Fruit fly (Drosophila melanogaster) whole organism, pupa: ENCODE results near the gene Gdh.

Experiments
- CG10348 ChIP-seq: fragments of 200-800 bp; sonication (Bioruptor generic); IDR thresholded peaks from 2 replicates; pipeline ENCODE4 v1.3.6; 2022; ENCODE audit warnings: missing biosample characterization, missing genetic modification characterization
- CG12605 ChIP-seq: fragments of 200-800 bp; sonication (Bioruptor generic); IDR thresholded peaks from 2 replicates; pipeline ENCODE4 v1.3.6; 2022; ENCODE audit warnings: missing biosample characterization, missing genetic modification characterization
- CG13204 ChIP-seq: fragments of 200-800 bp; sonication (Bioruptor generic); optimal IDR thresholded peaks from 2 replicates; lab custom pipeline; 2018; ENCODE audit warnings: missing biosample characterization, mild to moderate bottlenecking, missing genetic modification characterization, moderate library complexity
- CG14655 ChIP-seq: fragments of 200-800 bp; sonication (Bioruptor generic); optimal IDR thresholded peaks from 3 replicates; lab custom pipeline; 2017; ENCODE audit warnings: mild to moderate bottlenecking, missing biosample characterization, missing genetic modification reagents, missing genetic modification characterization
- CG15710 ChIP-seq: fragments of 200-800 bp; sonication (Bioruptor generic); optimal IDR thresholded peaks from 2 replicates; lab custom pipeline; 2018; ENCODE audit warnings: missing biosample characterization, mild to moderate bottlenecking, missing genetic modification characterization, moderate library complexity
- CG17806 ChIP-seq: fragments of 200-800 bp; sonication (Bioruptor generic); optimal IDR thresholded peaks from 2 replicates; lab custom pipeline; 2018; ENCODE audit warnings: missing biosample characterization, mild to moderate bottlenecking, missing genetic modification characterization, moderate library complexity
- CG32121 ChIP-seq: fragments of 200-800 bp; sonication (Bioruptor generic); IDR thresholded peaks from 2 replicates; pipeline ENCODE4 v1.3.6; 2022; ENCODE audit warnings: missing biosample characterization, missing genetic modification characterization
- CG34367 ChIP-seq: fragments of 200-800 bp; sonication (Bioruptor generic); optimal IDR thresholded peaks from 2 replicates; lab custom pipeline; 2018; ENCODE audit warnings: missing biosample characterization, mild to moderate bottlenecking, missing genetic modification characterization
- CG4496 ChIP-seq: fragments of 200-800 bp; sonication (Bioruptor generic); IDR thresholded peaks from 3 replicates; pipeline ENCODE4 v1.3.6; 2022; ENCODE audit warnings: missing biosample characterization, missing genetic modification characterization
- CG8159 ChIP-seq: fragments of 200-800 bp; sonication (Bioruptor generic); optimal IDR thresholded peaks from 3 replicates; lab custom pipeline; 2018; ENCODE audit warnings: missing biosample characterization, mild to moderate bottlenecking, missing genetic modification characterization, moderate library complexity
- CG8301 ChIP-seq: fragments of 200-800 bp; sonication (Bioruptor generic); optimal IDR thresholded peaks from 2 replicates; lab custom pipeline; 2018; ENCODE audit warnings: missing biosample characterization, mild to moderate bottlenecking, missing genetic modification characterization
- CG9948 ChIP-seq: fragments of 200-800 bp; sonication (Bioruptor generic); optimal IDR thresholded peaks from 2 replicates; lab custom pipeline; 2018; ENCODE audit warnings: missing biosample characterization, mild to moderate bottlenecking, missing genetic modification characterization, moderate library complexity
- D1 ChIP-seq: fragments of 200-800 bp; sonication (Bioruptor generic); optimal IDR thresholded peaks from 2 replicates; lab custom pipeline; 2018; ENCODE audit warnings: missing biosample characterization, mild to moderate bottlenecking, missing genetic modification characterization, moderate library complexity
- EcR ChIP-seq: fragments of 200-800 bp; sonication (Bioruptor generic); optimal IDR thresholded peaks from 3 replicates; lab custom pipeline; 2019; ENCODE audit warnings: missing biosample characterization, missing genetic modification characterization, mild to moderate bottlenecking, moderate library complexity, missing genetic modification reagents
- Ets98B ChIP-seq: fragments of 200-800 bp; sonication (Bioruptor generic); IDR thresholded peaks from 2 replicates; pipeline ENCODE4 v1.3.6; 2022; ENCODE audit warnings: missing biosample characterization, missing genetic modification characterization
- Pif1A ChIP-seq: fragments of 200-800 bp; sonication (Bioruptor generic); optimal IDR thresholded peaks from 3 replicates; lab custom pipeline; 2016; ENCODE audit warnings: missing biosample characterization, missing genetic modification characterization
- Pif1B ChIP-seq: fragments of 200-800 bp; sonication (Bioruptor generic); optimal IDR thresholded peaks from 3 replicates; lab custom pipeline; 2016; ENCODE audit warnings: missing biosample characterization, missing genetic modification characterization
- Snoo ChIP-seq: fragments of 200-800 bp; sonication (Bioruptor generic); optimal IDR thresholded peaks from 3 replicates; lab custom pipeline; 2017; ENCODE audit warnings: missing biosample characterization, mild to moderate bottlenecking, missing genetic modification characterization, inconsistent platforms
- fd96Ca ChIP-seq: fragments of 200-800 bp; sonication (Bioruptor generic); IDR thresholded peaks from 3 replicates; pipeline ENCODE4 v1.3.6; 2022; ENCODE audit warnings: missing biosample characterization, missing genetic modification characterization
- gl ChIP-seq: fragments of 200-800 bp; sonication (Bioruptor generic); optimal IDR thresholded peaks from 2 replicates; lab custom pipeline; 2018; ENCODE audit warnings: missing biosample characterization, mild to moderate bottlenecking, missing genetic modification characterization
- rn ChIP-seq: fragments of 200-800 bp; sonication (Bioruptor generic); IDR thresholded peaks from 2 replicates; pipeline ENCODE4 v1.3.6; 2022; ENCODE audit warnings: missing biosample characterization, missing genetic modification characterization

Gene Gdh

DNA sequence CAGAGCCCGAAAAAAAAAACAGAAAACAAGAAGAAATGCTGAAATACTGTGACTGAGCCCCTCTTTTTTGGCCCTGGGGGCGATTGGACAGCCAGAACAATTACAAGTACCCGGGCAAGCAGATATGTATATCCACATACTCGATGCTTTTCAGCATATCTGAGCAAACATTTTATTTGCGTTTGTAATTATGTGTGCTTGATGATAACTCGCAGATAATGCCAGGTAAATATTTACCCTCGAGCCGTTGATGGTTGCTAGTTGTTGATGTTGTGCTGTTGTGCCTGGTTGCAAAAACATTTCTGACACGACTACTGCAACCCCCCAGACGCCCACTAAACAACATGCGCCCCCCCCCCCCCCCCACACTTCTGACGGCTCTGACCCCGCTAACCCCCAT is 23.5 kb downstream of the Gdh start:
- TF ChIP-seq gl (tag; lab: Kevin White, UChicago) (peak; percentile 5), CG15710 (no peak)

DNA sequence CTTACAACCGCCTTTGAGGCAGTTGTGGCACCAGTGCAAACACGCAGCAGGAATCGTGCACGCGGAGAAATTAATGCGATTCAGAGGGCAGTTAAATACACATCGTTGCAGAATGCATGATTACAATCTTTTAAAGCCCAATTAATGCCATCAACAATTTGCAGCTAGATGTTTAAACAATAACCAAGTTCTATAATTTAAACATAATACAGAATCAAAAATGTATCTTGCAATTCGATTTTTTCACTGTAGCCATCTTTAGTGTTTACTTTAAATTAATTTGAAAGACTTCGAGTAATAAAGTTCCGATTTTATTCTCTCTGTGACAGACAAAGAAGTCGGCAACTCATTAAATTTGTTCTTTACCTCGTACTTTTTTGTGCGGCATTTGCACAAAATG is 26.9 kb downstream of the Gdh start:
- TF ChIP-seq CG8301: peak; percentile 78
- TF ChIP-seq CG4496 (GFP tag; lab: Robert Waterston, UW): peak; percentile 61; the same call in 2 of the 3 replicates
- peak; percentile 93 for TF ChIP-seq CG17806 (tag; lab: Kevin White, UChicago)
- peak; percentile 82 for TF ChIP-seq Snoo (tag; lab: Kevin White, UChicago)
- TF ChIP-seq CG12605: no peak; the same call in 1 of the 2 replicates
- TF ChIP-seq D1: peak; percentile 82
- peak; percentile 38; the same call in 1 of the 2 replicates for TF ChIP-seq Ets98B (GFP tag; lab: Robert Waterston, UW)
- TF ChIP-seq Pif1A: peak; percentile 88
- peak; percentile 75 for TF ChIP-seq Pif1B
- TF ChIP-seq rn (GFP tag; lab: Robert Waterston, UW): 0 out of 2 replicates have a peak, but pooled peaks have one; percentile 27
- no peak for TF ChIP-seq CG32121
- peak; percentile 78 for TF ChIP-seq gl (tag; lab: Kevin White, UChicago)
- TF ChIP-seq CG15710: peak; percentile 91
- no peak for TF ChIP-seq EcR (GFP tag; lab: Kevin White, UChicago)
- TF ChIP-seq CG8159 (tag; lab: Kevin White, UChicago): peak; percentile 94
- peak; percentile 92 for TF ChIP-seq CG9948
- peak; percentile 83 for TF ChIP-seq CG14655 (GFP tag; lab: Kevin White, UChicago)
- TF ChIP-seq CG13204: peak; percentile 62
- peak; percentile 90 for TF ChIP-seq CG34367 (tag; lab: Kevin White, UChicago)
- no peak for TF ChIP-seq CG10348
- TF ChIP-seq fd96Ca: peak; percentile 70

DNA sequence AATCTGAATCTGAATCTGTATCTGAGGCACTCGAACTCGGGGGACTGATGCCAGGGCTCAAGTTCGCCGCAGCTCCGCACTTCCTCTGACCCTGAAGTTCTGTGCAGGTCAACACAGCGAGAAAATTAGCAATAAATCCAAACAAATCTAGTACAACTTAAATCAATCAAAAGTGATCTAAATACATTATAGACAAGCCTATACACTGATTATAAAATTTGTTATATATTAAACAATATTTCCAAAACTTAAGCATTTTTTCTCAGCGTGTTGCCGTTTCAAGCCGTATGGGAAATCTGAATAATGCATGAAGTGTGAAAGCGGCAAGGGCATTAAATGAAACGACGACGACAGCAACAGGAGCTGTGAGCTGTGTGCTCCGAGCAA is 27.9 kb downstream of the Gdh start:
- TF ChIP-seq CG4496 (GFP tag; lab: Robert Waterston, UW): peak; percentile 86
- peak; percentile 98 for TF ChIP-seq CG15710
- no peak for TF ChIP-seq CG32121
- TF ChIP-seq rn (GFP tag; lab: Robert Waterston, UW): peak; percentile 49
- TF ChIP-seq CG8301: peak; percentile 66
- TF ChIP-seq fd96Ca: peak; percentile 34; the same call in 1 of the 3 replicates
- TF ChIP-seq Snoo (tag; lab: Kevin White, UChicago): peak; percentile 95
- peak; percentile 96 for TF ChIP-seq CG34367 (tag; lab: Kevin White, UChicago)
- peak; percentile 88 for TF ChIP-seq EcR (GFP tag; lab: Kevin White, UChicago)
- TF ChIP-seq CG8159 (tag; lab: Kevin White, UChicago): peak; percentile 97
- TF ChIP-seq CG12605: peak; percentile 73
- TF ChIP-seq CG10348: no peak
- TF ChIP-seq CG9948: peak; percentile 94
- peak; percentile 95 for TF ChIP-seq Pif1B
- TF ChIP-seq CG14655 (GFP tag; lab: Kevin White, UChicago): peak; percentile 78
- TF ChIP-seq gl (tag; lab: Kevin White, UChicago): peak; percentile 91
- TF ChIP-seq CG13204: peak; percentile 94
- TF ChIP-seq Ets98B (GFP tag; lab: Robert Waterston, UW): peak; percentile 45; the same call in 1 of the 2 replicates
- peak; percentile 95 for TF ChIP-seq Pif1A
- peak; percentile 93 for TF ChIP-seq D1
- peak; percentile 96 for TF ChIP-seq CG17806 (tag; lab: Kevin White, UChicago)

dm6 chr3R:23914415-23915041 is 28.4 kb downstream of the Gdh start:
- no peak for TF ChIP-seq CG14655 (GFP tag; lab: Kevin White, UChicago)
- no peak for TF ChIP-seq CG32121
- TF ChIP-seq CG10348: no peak
- TF ChIP-seq, all 21 proteins: peak for 0

- TF ChIP-seq EcR (GFP tag; lab: Kevin White, UChicago) (peak; percentile 36), CG13204 (peak; percentile 45), CG9948 (no peak)
Observed at dm6 chr3R:23912349-23912748, 30.6 kb downstream of the Gdh start.

DNA sequence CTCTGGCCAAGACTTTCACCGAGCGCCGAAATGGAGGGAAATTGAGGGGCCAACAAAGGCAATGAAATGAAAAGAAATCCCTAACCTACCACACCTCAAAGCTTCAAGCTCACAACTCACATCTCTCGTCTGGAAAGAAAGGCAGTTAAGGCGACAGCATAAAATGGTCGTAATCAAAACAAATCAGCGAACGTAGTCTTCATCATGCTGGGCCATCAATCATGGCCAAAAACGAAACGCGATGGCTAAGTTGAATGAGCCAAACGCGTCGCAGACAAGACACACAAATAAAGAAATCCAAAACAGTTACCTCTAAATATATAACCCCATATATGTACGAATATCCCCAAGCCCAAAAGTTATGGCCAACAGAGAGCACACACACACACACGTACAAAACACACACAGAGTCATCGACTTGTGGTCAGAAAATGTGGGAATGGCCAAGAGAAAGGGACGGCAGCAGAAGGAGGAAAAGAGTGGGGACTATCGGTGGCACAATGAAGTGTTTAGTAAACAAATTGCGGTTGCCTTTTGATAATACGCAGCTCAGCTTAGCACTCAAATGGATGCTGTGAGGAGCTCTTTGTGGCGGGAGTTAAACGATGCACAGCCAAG is 31.7 kb downstream of the Gdh start:
- peak; percentile 77 for TF ChIP-seq EcR (GFP tag; lab: Kevin White, UChicago)
- TF ChIP-seq CG4496 (GFP tag; lab: Robert Waterston, UW): no peak

- TF ChIP-seq CG9948: no peak
- TF ChIP-seq Pif1A: peak; percentile 11
- peak; percentile 58 for TF ChIP-seq Ets98B (GFP tag; lab: Robert Waterston, UW)
- no peak for TF ChIP-seq fd96Ca
- TF ChIP-seq CG34367 (tag; lab: Kevin White, UChicago): no peak
- peak; percentile 51; the same call in 2 of the 3 replicates for TF ChIP-seq CG4496 (GFP tag; lab: Robert Waterston, UW)
- TF ChIP-seq Pif1B: no peak
- TF ChIP-seq CG14655 (GFP tag; lab: Kevin White, UChicago): peak; percentile 27
- TF ChIP-seq CG13204: no peak
- no peak for TF ChIP-seq CG32121
- TF ChIP-seq EcR (GFP tag; lab: Kevin White, UChicago): no peak
- TF ChIP-seq rn (GFP tag; lab: Robert Waterston, UW): no peak
- no peak for TF ChIP-seq CG8159 (tag; lab: Kevin White, UChicago)
- no peak for TF ChIP-seq CG17806 (tag; lab: Kevin White, UChicago)
- TF ChIP-seq CG10348: no peak
- peak; percentile 11 for TF ChIP-seq CG8301
- no peak for TF ChIP-seq D1
- TF ChIP-seq gl (tag; lab: Kevin White, UChicago): no peak
- no peak for TF ChIP-seq Snoo (tag; lab: Kevin White, UChicago)
- TF ChIP-seq CG15710: no peak
- no peak for TF ChIP-seq CG12605
- TF ChIP-seq, all 21 proteins: peak for 5
Observed at dm6 chr3R:23910260-23910887, 32.5 kb downstream of the Gdh start.
